Worm (Caenorhabditis elegans) whole organism, L4/young adult: Measurements from ENCODE around the gene W08E12.9.

Source experiments
- W03F9.2 ChIP-seq: fragments of 150-350 bp; optimal IDR thresholded peaks from 2 replicates; lab custom pipeline; 2014; ENCODE audit warnings: missing biosample characterization, missing genetic modification characterization
- dao-5 ChIP-seq: sonication (generic microtip); optimal IDR thresholded peaks from 2 replicates; lab custom pipeline; 2016; ENCODE audit warnings: missing genotype, missing genetic modification characterization, moderate library complexity, missing compliant biosample characterization
- him-1 ChIP-seq: sonication (generic microtip); optimal IDR thresholded peaks from 2 replicates; lab custom pipeline; 2016; ENCODE audit warnings: missing genotype, missing genetic modification reagents, missing genetic modification characterization, missing compliant biosample characterization

ce11 chrIV:3337275-3337674 is 29.9 kb upstream of the W08E12.9 start:
- TF ChIP-seq dao-5 (tag; lab: Kevin White, UChicago) (no peak), him-1 (tag; lab: Kevin White, UChicago) (no peak), W03F9.2 (tag; lab: Kevin White, UChicago) (no peak)
